Fruit fly (Drosophila melanogaster): ENCODE results near the gene CG32579.
A peak's percentile ranks its signal among the peaks of the same experiment; 100 is the strongest.

Gene CG32579

DNA sequence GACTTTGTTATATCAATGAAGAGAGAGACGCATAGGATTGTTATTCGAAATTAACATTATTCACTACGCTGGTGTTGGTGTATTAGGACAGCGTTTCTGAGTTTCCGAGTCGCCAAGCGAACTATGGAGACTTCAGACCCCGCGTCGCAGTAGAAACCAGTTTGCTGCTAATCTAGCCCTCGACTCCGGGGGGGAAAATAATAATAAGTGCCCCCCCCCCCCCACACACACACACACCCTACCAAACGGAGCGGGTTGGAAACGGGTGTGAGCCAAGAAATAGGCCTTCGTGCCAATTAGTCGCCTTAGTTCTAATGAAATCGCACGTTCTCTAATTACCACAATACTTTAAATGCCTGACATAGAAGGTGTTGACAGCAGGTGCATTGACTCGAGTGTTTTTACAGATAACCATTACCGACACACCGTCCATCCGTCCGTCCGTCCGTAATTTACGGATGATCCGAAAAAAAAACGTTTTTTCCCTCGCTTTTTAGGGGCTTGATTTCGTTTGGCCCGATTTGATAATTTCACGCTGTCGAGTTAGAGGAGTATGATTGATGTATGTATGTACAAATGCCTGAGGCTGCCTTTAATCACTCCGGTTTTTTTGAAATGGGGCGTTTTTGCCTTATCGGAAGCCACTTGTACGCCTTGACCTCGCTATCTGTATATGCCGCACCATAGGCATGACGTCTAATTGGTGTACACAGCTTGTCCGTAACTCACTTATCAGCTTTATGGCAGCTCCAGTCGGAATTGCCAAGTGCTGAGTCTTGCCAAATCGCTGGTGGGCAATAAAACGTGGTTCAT, 41.2 kb upstream of the CG32579 start (continued):
- TF ChIP-seq caup (GFP tag; optimal IDR thresholded peaks at IDR 0.05; ENCODE audit: severe bottlenecking) (no peak), Dref (GFP tag; IDR thresholded peaks at IDR 0.05) (no peak), Hey (tag; optimal IDR thresholded peaks at IDR 0.05) (peak; percentile 62), wor (GFP tag; IDR thresholded peaks at IDR 0.05) (no peak), bcd (GFP tag; optimal IDR thresholded peaks at IDR 0.05) (peak; percentile 11), oc (tag; optimal IDR thresholded peaks at IDR 0.05) (peak; percentile 24), Vsx1 (GFP tag; optimal IDR thresholded peaks at IDR 0.05) (peak; percentile 27), gem (tag; optimal IDR thresholded peaks at IDR 0.05) (peak; percentile 44), crol (GFP tag; IDR thresholded peaks at IDR 0.05) (peak; percentile 93), TFAM (GFP tag; optimal IDR thresholded peaks at IDR 0.05) (no peak), CG10565 (GFP tag; optimal IDR thresholded peaks at IDR 0.05) (no peak), Hr3 (GFP tag; optimal IDR thresholded peaks at IDR 0.05) (no peak), eve (GFP tag; optimal IDR thresholded peaks at IDR 0.05) (peak in 1 of 2 experiments; percentile 30), cwo (GFP tag; optimal IDR thresholded peaks at IDR 0.05) (peak; percentile 43), CG14667 (GFP tag; IDR thresholded peaks at IDR 0.05) (no peak), zen2 (GFP tag; IDR thresholded peaks at IDR 0.05; ENCODE audit: partially characterized antibody) (no peak), fru (optimal IDR thresholded peaks at IDR 0.05) (no peak), CG13624 (GFP tag; optimal IDR thresholded peaks at IDR 0.05) (peak; percentile 3), Hr78 (GFP tag; optimal IDR thresholded peaks at IDR 0.05) (peak in 1 of 2 experiments; percentile 68), CG6175 (GFP tag; IDR thresholded peaks at IDR 0.05) (no peak), inv (GFP tag; IDR thresholded peaks at IDR 0.05; ENCODE audit: partially characterized antibody) (no peak), CG11504 (tag; optimal IDR thresholded peaks at IDR 0.05) (no peak), sob (GFP tag; IDR thresholded peaks at IDR 0.05) (0 out of 2 replicates have a peak, but pooled peaks have one; percentile 23), Optix (GFP tag; IDR thresholded peaks at IDR 0.05) (no peak), klu (GFP tag; IDR thresholded peaks at IDR 0.05) (no peak), zfh2 (GFP tag; optimal IDR thresholded peaks at IDR 0.05) (no peak), ftz-f1 (GFP tag; optimal IDR thresholded peaks at IDR 0.05) (peak; percentile 39), Rx (GFP tag; IDR thresholded peaks at IDR 0.05) (no peak), sqz (GFP tag; optimal IDR thresholded peaks at IDR 0.05) (peak; percentile 73), CG4328 (GFP tag; optimal IDR thresholded peaks at IDR 0.05) (peak; percentile 11), az2 (GFP tag; optimal IDR thresholded peaks at IDR 0.05) (no peak), unc-4 (GFP tag; IDR thresholded peaks at IDR 0.05; ENCODE audit: partially characterized antibody) (no peak), tna (GFP tag; IDR thresholded peaks at IDR 0.05; ENCODE audit: partially characterized antibody) (no peak), NC2α (GFP tag; optimal IDR thresholded peaks at IDR 0.05) (no peak), CG3838 (GFP tag; optimal IDR thresholded peaks at IDR 0.05) (no peak), Xbp1 (GFP tag; optimal IDR thresholded peaks at IDR 0.05) (no peak), YL-1 (GFP tag; optimal IDR thresholded peaks at IDR 0.05) (no peak), CG1832 (GFP tag; optimal IDR thresholded peaks at IDR 0.05) (no peak), CG2875 (GFP tag; optimal IDR thresholded peaks at IDR 0.05) (no peak), cato (GFP tag; optimal IDR thresholded peaks at IDR 0.05; ENCODE audit: borderline replicate concordance) (no peak), Asciz (GFP tag; optimal IDR thresholded peaks at IDR 0.05) (no peak), CG9817 (tag; optimal IDR thresholded peaks at IDR 0.05) (no peak), Aef1 (GFP tag; IDR thresholded peaks at IDR 0.05) (no peak), stwl (tag; optimal IDR thresholded peaks at IDR 0.05) (no peak), Atf6 (GFP tag; IDR thresholded peaks at IDR 0.05) (no peak), cg (GFP tag; optimal IDR thresholded peaks at IDR 0.05) (no peak)
